Worm (Caenorhabditis elegans) whole organism, midembryonic: Measurements from ENCODE around the gene cthd-1.

Source experiments
- T22C8.4 ChIP-seq: fragments of 200-800 bp; sonication (Bioruptor generic); IDR thresholded peaks from 2 replicates; pipeline ENCODE4 v1.3.6; 2022; ENCODE audit warnings: missing genetic modification characterization, missing compliant biosample characterization
- cog-1 ChIP-seq: sonication (generic microtip); optimal IDR thresholded peaks from 2 replicates; lab custom pipeline; 2016; ENCODE audit warnings: missing genetic modification characterization, missing compliant biosample characterization
- flt-1 ChIP-seq: fragments of 200-800 bp; sonication (Bioruptor generic); IDR thresholded peaks from 2 replicates; pipeline ENCODE4 v1.3.6; 2022; ENCODE audit warnings: missing genetic modification characterization, missing compliant biosample characterization
- med-1 ChIP-seq: sonication (generic microtip); optimal IDR thresholded peaks from 2 replicates; lab custom pipeline; 2017; ENCODE audit warnings: missing genetic modification characterization, mild to moderate bottlenecking, missing compliant biosample characterization, antibody characterized with exemption, missing genetic modification reagents; ENCODE audit not compliant: insufficient read depth
- ref-1 ChIP-seq: fragments of 200-800 bp; sonication (Bioruptor generic); conservative IDR thresholded peaks from 2 replicates; pipeline ENCODE4 v1.3.6; 2022; ENCODE audit warnings: missing genetic modification reagents, missing genetic modification characterization, missing compliant biosample characterization
- ztf-23 ChIP-seq: fragments of 200-800 bp; sonication (Bioruptor generic); IDR thresholded peaks from 2 replicates; pipeline ENCODE4 v1.3.6; 2022; ENCODE audit warnings: missing genetic modification reagents, missing genetic modification characterization, missing compliant biosample characterization
- ztf-29 ChIP-seq: fragments of 200-800 bp; sonication (Bioruptor generic); IDR thresholded peaks from 2 replicates; pipeline ENCODE4 v1.3.6; 2022; ENCODE audit warnings: missing genetic modification reagents, missing genetic modification characterization, missing compliant biosample characterization

DNA sequence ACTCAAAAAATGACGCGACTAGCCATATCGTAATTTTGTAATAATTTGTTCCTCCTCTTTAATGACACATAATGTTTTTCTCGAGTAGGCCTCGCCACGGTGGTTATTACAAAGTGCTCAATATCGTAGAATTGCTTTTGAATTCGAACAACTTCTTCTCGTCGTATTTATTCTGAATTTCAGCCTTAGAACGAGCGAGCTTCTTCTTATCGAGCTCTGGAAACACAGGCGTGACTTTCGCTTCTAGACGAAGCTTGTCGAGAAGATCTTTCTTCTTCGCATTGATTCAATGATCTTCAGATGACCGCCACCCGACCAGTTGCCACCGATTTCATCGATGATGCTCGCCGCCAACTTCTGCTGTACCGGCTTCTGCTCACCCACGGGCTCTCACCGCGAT is 26.8 kb upstream of the cthd-1 start, which contains the start of gene T06E4.21:
- TF ChIP-seq T22C8.4 (GFP tag; lab: Robert Waterston, UW) (no peak), med-1 (no peak), ztf-23 (GFP tag; lab: Robert Waterston, UW) (no peak), ztf-29 (GFP tag; lab: Robert Waterston, UW) (no peak), cog-1 (tag; lab: Kevin White, UChicago) (no peak), ref-1 (GFP tag; lab: Robert Waterston, UW) (no peak), flt-1 (GFP tag; lab: Robert Waterston, UW) (no peak)
